Fruit fly (Drosophila melanogaster) whole organism, wandering third instar larva: Measurements from ENCODE around the gene mib1.

Source experiments
- Abd-B ChIP-seq: fragments of >200 bp; optimal IDR thresholded peaks from 2 replicates; lab custom pipeline; 2017; ENCODE audit warnings: missing biosample characterization, missing genetic modification characterization
- CG32264 ChIP-seq: fragments of 200-800 bp; sonication (Bioruptor generic); optimal IDR thresholded peaks from 2 replicates; lab custom pipeline; 2016; ENCODE audit warnings: missing biosample characterization, missing genetic modification characterization
- CG9705 ChIP-seq: fragments of 200-800 bp; sonication (Bioruptor generic); optimal IDR thresholded peaks from 2 replicates; lab custom pipeline; 2018; ENCODE audit warnings: missing biosample characterization, mild to moderate bottlenecking, missing genetic modification characterization
- CrebA ChIP-seq: fragments of 200-800 bp; sonication (Bioruptor generic); optimal IDR thresholded peaks from 2 replicates; lab custom pipeline; 2016; ENCODE audit warnings: missing biosample characterization, mild to moderate bottlenecking, missing genetic modification characterization, borderline replicate concordance
- Dfd ChIP-seq: fragments of >200 bp; optimal IDR thresholded peaks from 2 replicates; lab custom pipeline; 2017; ENCODE audit warnings: missing biosample characterization, missing genetic modification characterization
- Dif ChIP-seq: fragments of 200-275, 200-300 bp; sonication (Bioruptor generic); optimal IDR thresholded peaks from 2 replicates; lab custom pipeline; 2018; ENCODE audit warnings: missing biosample characterization, missing genetic modification characterization; ENCODE audit not compliant: partially characterized antibody
- GATAd ChIP-seq: sonication (Bioruptor generic); optimal IDR thresholded peaks from 2 replicates; lab custom pipeline; 2016; ENCODE audit warnings: missing biosample characterization, missing genetic modification characterization
- HLH106 ChIP-seq: fragments of 200-800 bp; optimal IDR thresholded peaks from 3 replicates; lab custom pipeline; 2019; ENCODE audit warnings: missing biosample characterization, mild to moderate bottlenecking, missing genetic modification characterization, moderate library complexity
- Hnf4 ChIP-seq: fragments of 200-800 bp; sonication (Bioruptor generic); optimal IDR thresholded peaks from 2 replicates; lab custom pipeline; 2016; ENCODE audit warnings: missing biosample characterization, mild to moderate bottlenecking, missing genetic modification characterization
- Hr78 ChIP-seq: fragments of >200 bp; optimal IDR thresholded peaks from 2 replicates; lab custom pipeline; 2017; ENCODE audit warnings: missing biosample characterization, missing genetic modification characterization
- Hr83 ChIP-seq: fragments of 200-300 bp; sonication (Bioruptor generic); optimal IDR thresholded peaks from 2 replicates; lab custom pipeline; 2016; ENCODE audit warnings: missing biosample characterization, mild to moderate bottlenecking, missing genetic modification characterization, moderate library complexity; ENCODE audit not compliant: poor library complexity, severe bottlenecking
- Jra ChIP-seq: sonication (Bioruptor generic); optimal IDR thresholded peaks from 2 replicates; lab custom pipeline; 2016; ENCODE audit warnings: missing biosample characterization, missing genetic modification characterization
- Mio ChIP-seq: sonication (Bioruptor generic); optimal IDR thresholded peaks from 2 replicates; lab custom pipeline; 2016; ENCODE audit warnings: missing biosample characterization, missing genetic modification characterization
- Myc ChIP-seq: fragments of >200 bp; optimal IDR thresholded peaks from 2 replicates; lab custom pipeline; 2017
- N ChIP-seq: fragments of >200 bp; optimal IDR thresholded peaks from 2 replicates; lab custom pipeline; 2018; ENCODE audit warnings: missing biosample characterization, missing external identifiers, missing genetic modification characterization
- OdsH ChIP-seq: fragments of 200-800 bp; sonication (Bioruptor generic); optimal IDR thresholded peaks from 2 replicates; lab custom pipeline; 2016; ENCODE audit warnings: missing biosample characterization, mild to moderate bottlenecking, missing genetic modification characterization
- Rel ChIP-seq, 2 experiments: fragments of 200-800 bp; sonication (Bioruptor generic) in 1 of 2; optimal IDR thresholded peaks; 2 replicates in 1 of 2; 3 replicates in 1 of 2; lab custom pipeline; 2016 to 2019; ENCODE audit warnings: mild to moderate bottlenecking in 2 of 2, missing biosample characterization in 2 of 2, missing genetic modification characterization in 2 of 2, moderate library complexity in 1 of 2
- Sp1 ChIP-seq: fragments of 200-800 bp; sonication (Bioruptor generic); optimal IDR thresholded peaks from 3 replicates; lab custom pipeline; 2019; ENCODE audit warnings: missing biosample characterization, mild to moderate bottlenecking, missing genetic modification characterization, moderate library complexity
- Vsx2 ChIP-seq: fragments of 200-300, 225-300 bp; sonication (Bioruptor generic); optimal IDR thresholded peaks from 2 replicates; lab custom pipeline; 2018; ENCODE audit warnings: missing biosample characterization, missing genetic modification characterization; ENCODE audit not compliant: partially characterized antibody
- br ChIP-seq: fragments of 200-800 bp; sonication (Bioruptor generic); optimal IDR thresholded peaks from 2 replicates; lab custom pipeline; 2016; ENCODE audit warnings: missing biosample characterization, missing genetic modification characterization
- brk ChIP-seq: fragments of 200-800 bp; sonication (Bioruptor generic); optimal IDR thresholded peaks from 2 replicates; lab custom pipeline; 2016; ENCODE audit warnings: missing biosample characterization, mild to moderate bottlenecking, missing genetic modification characterization
- dl ChIP-seq, 2 experiments: fragments of 175-275, 200-275 bp in 1 of 2; fragments of 200-275 bp in 1 of 2; sonication (Bioruptor generic); optimal IDR thresholded peaks; lab custom pipeline; 2018; ENCODE audit warnings: mild to moderate bottlenecking in 2 of 2, missing biosample characterization in 2 of 2, missing genetic modification characterization in 2 of 2, moderate library complexity in 2 of 2; ENCODE audit not compliant: partially characterized antibody in 2 of 2, insufficient read depth in 1 of 2
- dmrt93B ChIP-seq: fragments of 200-800 bp; sonication (Bioruptor generic); optimal IDR thresholded peaks from 2 replicates; lab custom pipeline; 2018; ENCODE audit warnings: missing biosample characterization, mild to moderate bottlenecking, missing genetic modification characterization
- dsf ChIP-seq: sonication (Bioruptor generic); optimal IDR thresholded peaks from 2 replicates; lab custom pipeline; 2016; ENCODE audit warnings: missing biosample characterization, missing genetic modification characterization, borderline replicate concordance
- ey ChIP-seq: fragments of 200-800 bp; sonication (Bioruptor generic); optimal IDR thresholded peaks from 2 replicates; lab custom pipeline; 2016; ENCODE audit warnings: missing biosample characterization, missing genetic modification characterization
- foxo ChIP-seq, 2 experiments: fragments of 200-800 bp; sonication (Bioruptor generic); optimal IDR thresholded peaks; 2 replicates in 1 of 2; 3 replicates in 1 of 2; lab custom pipeline; 2016 to 2017; ENCODE audit warnings: missing biosample characterization in 2 of 2, missing genetic modification characterization in 2 of 2
- fru ChIP-seq: fragments of 200-800 bp; sonication (Bioruptor generic); optimal IDR thresholded peaks from 3 replicates; lab custom pipeline; 2016; ENCODE audit warnings: missing biosample characterization, mild to moderate bottlenecking, missing genetic modification characterization
- h ChIP-seq: fragments of 200-800 bp; sonication (Bioruptor generic); optimal IDR thresholded peaks from 3 replicates; lab custom pipeline; 2016; ENCODE audit warnings: missing biosample characterization, mild to moderate bottlenecking, missing genetic modification characterization
- jim ChIP-seq: fragments of 175-275, 200-325 bp; sonication (Bioruptor generic); optimal IDR thresholded peaks from 2 replicates; lab custom pipeline; 2016; ENCODE audit warnings: missing biosample characterization, mild to moderate bottlenecking, missing genetic modification characterization
- lola ChIP-seq: fragments of >200 bp; optimal IDR thresholded peaks from 2 replicates; lab custom pipeline; 2017; ENCODE audit warnings: missing biosample characterization, missing genetic modification characterization
- pan ChIP-seq: fragments of >200 bp; optimal IDR thresholded peaks from 2 replicates; lab custom pipeline; 2017
- psq ChIP-seq: fragments of 200-800 bp; sonication (Bioruptor generic); optimal IDR thresholded peaks from 3 replicates; lab custom pipeline; 2017; ENCODE audit warnings: missing biosample characterization, mild to moderate bottlenecking, missing genetic modification characterization, moderate library complexity
- rgr ChIP-seq: fragments of 200-800 bp; sonication (Bioruptor generic); optimal IDR thresholded peaks from 3 replicates; lab custom pipeline; 2016; ENCODE audit warnings: missing biosample characterization, mild to moderate bottlenecking, missing genetic modification characterization
- sage ChIP-seq: fragments of 200-800 bp; sonication (Bioruptor generic); optimal IDR thresholded peaks from 2 replicates; lab custom pipeline; 2016; ENCODE audit warnings: missing biosample characterization, mild to moderate bottlenecking, missing genetic modification characterization
- sv ChIP-seq: fragments of 200-800 bp; sonication (Bioruptor generic); optimal IDR thresholded peaks from 3 replicates; lab custom pipeline; 2016; ENCODE audit warnings: missing biosample characterization, missing genetic modification characterization
- tai ChIP-seq: sonication (Bioruptor generic); optimal IDR thresholded peaks from 2 replicates; lab custom pipeline; 2016; ENCODE audit warnings: missing biosample characterization, missing genetic modification characterization
- usp ChIP-seq: fragments of >200 bp; optimal IDR thresholded peaks from 2 replicates; lab custom pipeline; 2017; ENCODE audit warnings: missing biosample characterization, missing genetic modification characterization
- woc ChIP-seq: sonication (Bioruptor generic); optimal IDR thresholded peaks from 2 replicates; lab custom pipeline; 2016; ENCODE audit warnings: missing biosample characterization, mild to moderate bottlenecking, missing genetic modification characterization

The mib1 gene

dm6 chr3L:16027163-16027633, 15.6 kb upstream of the mib1 start:
- TF ChIP-seq Vsx2 (GFP tag; lab: Kevin White, UChicago) (no peak), CG9705 (GFP tag; lab: Kevin White, UChicago) (no peak), sage (GFP tag; lab: Kevin White, UChicago) (no peak), brk (no peak), Abd-B (GFP tag; lab: Kevin White, UChicago) (no peak), foxo (GFP tag; optimal IDR thresholded peaks at IDR 0.05; lab: Kevin White, UChicago) (peak in 1 of 2 experiments; percentile 45), GATAd (GFP tag; lab: Kevin White, UChicago) (no peak), Jra (no peak), Dfd (GFP tag; lab: Kevin White, UChicago) (no peak), rgr (GFP tag; lab: Kevin White, UChicago) (peak; percentile 24), h (GFP tag; lab: Kevin White, UChicago) (peak; percentile 54), sv (GFP tag; lab: Kevin White, UChicago) (peak; percentile 1), Dif (GFP tag; lab: Kevin White, UChicago) (no peak), Hr78 (GFP tag; lab: Kevin White, UChicago) (no peak), Hnf4 (GFP tag; lab: Kevin White, UChicago) (no peak), pan (lab: Kevin White, UChicago) (no peak), usp (GFP tag; lab: Kevin White, UChicago) (no peak), dl (GFP tag; optimal IDR thresholded peaks at IDR 0.05; lab: Kevin White, UChicago; ENCODE audit: insufficient read depth in 1 of 2, partially characterized antibody in 2 of 2) (no peak), woc (GFP tag; lab: Kevin White, UChicago) (no peak), CrebA (no peak), Rel (GFP tag; optimal IDR thresholded peaks at IDR 0.05; lab: Kevin White, UChicago) (no peak), Rel (tag; optimal IDR thresholded peaks at IDR 0.05; lab: Kevin White, UChicago) (no peak), lola (GFP tag; lab: Kevin White, UChicago) (no peak), N (GFP tag; lab: Kevin White, UChicago) (no peak), br (GFP tag; lab: Kevin White, UChicago) (peak; percentile 58), OdsH (GFP tag; lab: Kevin White, UChicago) (peak; percentile 10), Sp1 (GFP tag; lab: Kevin White, UChicago) (peak; percentile 49), Hr83 (GFP tag; lab: Kevin White, UChicago) (peak; percentile 19), HLH106 (no peak), dmrt93B (peak; percentile 13), psq (GFP tag; lab: Kevin White, UChicago) (peak; percentile 13), ey (GFP tag; lab: Kevin White, UChicago) (peak; percentile 0), jim (GFP tag; lab: Kevin White, UChicago) (no peak), tai (GFP tag; lab: Kevin White, UChicago) (no peak), CG32264 (GFP tag; lab: Kevin White, UChicago) (no peak), Mio (GFP tag; lab: Kevin White, UChicago) (no peak), fru (GFP tag; lab: Kevin White, UChicago) (peak; percentile 39), dsf (GFP tag; lab: Kevin White, UChicago) (no peak), Myc (lab: Kevin White, UChicago) (no peak)
- TF ChIP-seq, all 38 proteins: peak for 12

DNA sequence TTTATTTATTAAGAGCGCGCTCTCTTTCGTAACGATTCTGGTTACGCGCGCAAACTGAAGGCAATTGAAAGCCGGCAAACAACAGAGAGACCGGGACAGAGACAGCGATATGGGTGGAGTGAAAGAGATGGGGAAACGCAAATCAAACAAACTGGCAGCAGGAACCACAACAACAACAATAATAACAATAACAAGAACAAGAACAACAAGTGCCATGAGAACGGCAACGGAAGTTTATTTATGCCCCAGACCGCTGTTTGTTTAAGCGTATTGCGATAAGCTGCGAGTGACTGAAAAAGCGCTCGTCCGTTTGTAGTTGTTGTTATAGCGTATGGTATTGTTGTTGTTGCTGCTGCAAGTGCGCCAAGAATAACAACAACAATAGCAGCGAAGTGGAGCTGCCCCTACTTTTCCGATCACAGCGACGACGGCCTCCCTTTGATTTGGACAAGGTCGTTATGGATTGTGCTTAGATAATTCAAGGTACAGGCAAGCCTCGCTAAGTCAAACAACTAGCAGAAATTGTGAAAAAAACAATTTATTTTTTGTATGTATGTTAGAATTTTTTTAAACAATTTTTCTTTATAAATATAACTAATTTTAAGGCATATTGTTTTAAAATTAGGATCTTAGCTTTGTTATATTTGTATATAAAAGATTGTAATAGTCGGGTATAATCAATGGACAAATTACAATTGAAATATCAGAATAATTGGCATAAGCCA, 14.6 kb upstream of the mib1 start:
- TF ChIP-seq sage (GFP tag; lab: Kevin White, UChicago) (no peak), OdsH (GFP tag; lab: Kevin White, UChicago) (peak; percentile 39), Jra (no peak), tai (GFP tag; lab: Kevin White, UChicago) (no peak), woc (GFP tag; lab: Kevin White, UChicago) (no peak), br (GFP tag; lab: Kevin White, UChicago) (peak; percentile 51), usp (GFP tag; lab: Kevin White, UChicago) (no peak), Myc (lab: Kevin White, UChicago) (no peak), CrebA (no peak), Hr78 (GFP tag; lab: Kevin White, UChicago) (no peak), pan (lab: Kevin White, UChicago) (no peak), Rel (GFP tag; optimal IDR thresholded peaks at IDR 0.05; lab: Kevin White, UChicago) (no peak), Rel (tag; optimal IDR thresholded peaks at IDR 0.05; lab: Kevin White, UChicago) (no peak), dsf (GFP tag; lab: Kevin White, UChicago) (no peak), CG9705 (GFP tag; lab: Kevin White, UChicago) (peak; percentile 1), fru (GFP tag; lab: Kevin White, UChicago) (peak; percentile 23), ey (GFP tag; lab: Kevin White, UChicago) (no peak), brk (no peak), h (GFP tag; lab: Kevin White, UChicago) (peak; percentile 51), Dif (GFP tag; lab: Kevin White, UChicago) (no peak), dmrt93B (peak; percentile 32), foxo (GFP tag; optimal IDR thresholded peaks at IDR 0.05; lab: Kevin White, UChicago) (peak in 1 of 2 experiments; percentile 25), Vsx2 (GFP tag; lab: Kevin White, UChicago) (no peak), Hr83 (GFP tag; lab: Kevin White, UChicago) (peak; percentile 22), dl (GFP tag; optimal IDR thresholded peaks at IDR 0.05; lab: Kevin White, UChicago; ENCODE audit: insufficient read depth in 1 of 2, partially characterized antibody in 2 of 2) (no peak), N (GFP tag; lab: Kevin White, UChicago) (no peak), Sp1 (GFP tag; lab: Kevin White, UChicago) (peak; percentile 33), GATAd (GFP tag; lab: Kevin White, UChicago) (no peak), rgr (GFP tag; lab: Kevin White, UChicago) (peak; percentile 60), Hnf4 (GFP tag; lab: Kevin White, UChicago) (peak; percentile 40), jim (GFP tag; lab: Kevin White, UChicago) (peak; percentile 29), HLH106 (peak; percentile 0), CG32264 (GFP tag; lab: Kevin White, UChicago) (no peak), Mio (GFP tag; lab: Kevin White, UChicago) (no peak), lola (GFP tag; lab: Kevin White, UChicago) (no peak), psq (GFP tag; lab: Kevin White, UChicago) (peak; percentile 25), sv (GFP tag; lab: Kevin White, UChicago) (peak; percentile 15), Abd-B (GFP tag; lab: Kevin White, UChicago) (no peak), Dfd (GFP tag; lab: Kevin White, UChicago) (no peak)
